Worm (Caenorhabditis elegans): ENCODE measurements around the gene C08B6.10.

ce11 chrV:10112187-10112586 is 13.1 kb upstream of the C08B6.10 start, which contains the start of gene C08B6.3:
- no peak for TF ChIP-seq W03F9.2 (tag; optimal IDR thresholded peaks at IDR 0.05)
- no peak for TF ChIP-seq dao-5 (tag; optimal IDR thresholded peaks at IDR 0.05)
- TF ChIP-seq him-1 (tag; optimal IDR thresholded peaks at IDR 0.05) = no peak
